Worm (Caenorhabditis elegans): ENCODE results near the gene pvf-1.

- TF ChIP-seq unc-62 (GFP tag; optimal IDR thresholded peaks at IDR 0.05) (no peak), ceh-9 (tag; optimal IDR thresholded peaks at IDR 0.05) (no peak), nhr-67 (tag; optimal IDR thresholded peaks at IDR 0.05) (no peak), ztf-4 (tag; optimal IDR thresholded peaks at IDR 0.05) (no peak), unc-39 (tag; optimal IDR thresholded peaks at IDR 0.05) (no peak), zag-1 (tag; optimal IDR thresholded peaks at IDR 0.05) (no peak), nfya-1 (tag; optimal IDR thresholded peaks at IDR 0.05; ENCODE audit: insufficient read depth) (no peak), nhr-28 (tag; optimal IDR thresholded peaks at IDR 0.05) (no peak), jun-1 (tag; optimal IDR thresholded peaks at IDR 0.05) (no peak), pqm-1 (tag; optimal IDR thresholded peaks at IDR 0.05) (no peak)
Observed at ce11 chrIII:1803000-1803399, 21.1 kb downstream of the pvf-1 start.

Measured in whole organism, L3 larva.